Worm (Caenorhabditis elegans) whole organism, early embryonic: Measurements from ENCODE around the gene rpc-2.

Experiments used
- F13C5.2 ChIP-seq: sonication (generic microtip); optimal IDR thresholded peaks from 2 replicates; lab custom pipeline; 2017; ENCODE audit warnings: mild to moderate bottlenecking, missing genetic modification characterization, inconsistent platforms, missing compliant biosample characterization
- aly-1 ChIP-seq: sonication (generic microtip); optimal IDR thresholded peaks from 2 replicates; lab custom pipeline; 2016; ENCODE audit warnings: missing genetic modification characterization, missing compliant biosample characterization
- ama-1 ChIP-seq: fragments of 150-350 bp; optimal IDR thresholded peaks from 2 replicates; lab custom pipeline; 2014
- ceh-36 ChIP-seq: sonication (generic microtip); optimal IDR thresholded peaks from 2 replicates; lab custom pipeline; 2016; ENCODE audit warnings: missing genetic modification characterization, inconsistent platforms, missing compliant biosample characterization
- ets-7 ChIP-seq: sonication (generic microtip); optimal IDR thresholded peaks from 2 replicates; lab custom pipeline; 2016; ENCODE audit warnings: missing genotype, missing genetic modification characterization, missing compliant biosample characterization
- flt-1 ChIP-seq: fragments of 200-800 bp; sonication (Bioruptor generic); IDR thresholded peaks from 2 replicates; pipeline ENCODE4 v1.3.6; 2022; ENCODE audit warnings: missing genetic modification characterization, missing compliant biosample characterization
- hnd-1 ChIP-seq: sonication (generic microtip); optimal IDR thresholded peaks from 2 replicates; lab custom pipeline; 2016; ENCODE audit warnings: missing genetic modification characterization, missing compliant biosample characterization
- pes-1 ChIP-seq: fragments of 200-800 bp; sonication (Bioruptor generic); IDR thresholded peaks from 2 replicates; pipeline ENCODE4 v1.3.6; 2022; ENCODE audit warnings: missing genetic modification reagents, missing genetic modification characterization, missing compliant biosample characterization
- scrt-1 ChIP-seq: fragments of 200-800 bp; sonication (Bioruptor generic); IDR thresholded peaks from 2 replicates; pipeline ENCODE4 v1.3.6; 2022; ENCODE audit warnings: missing genetic modification characterization, missing compliant biosample characterization
- tbx-11 ChIP-seq: fragments of 200-800 bp; sonication (Bioruptor generic); IDR thresholded peaks from 2 replicates; pipeline ENCODE4 v1.3.6; 2022; ENCODE audit warnings: missing genetic modification characterization, missing compliant biosample characterization
- tra-4 ChIP-seq: sonication (generic microtip); optimal IDR thresholded peaks from 2 replicates; lab custom pipeline; 2017; ENCODE audit warnings: missing genetic modification characterization, missing compliant biosample characterization

DNA sequence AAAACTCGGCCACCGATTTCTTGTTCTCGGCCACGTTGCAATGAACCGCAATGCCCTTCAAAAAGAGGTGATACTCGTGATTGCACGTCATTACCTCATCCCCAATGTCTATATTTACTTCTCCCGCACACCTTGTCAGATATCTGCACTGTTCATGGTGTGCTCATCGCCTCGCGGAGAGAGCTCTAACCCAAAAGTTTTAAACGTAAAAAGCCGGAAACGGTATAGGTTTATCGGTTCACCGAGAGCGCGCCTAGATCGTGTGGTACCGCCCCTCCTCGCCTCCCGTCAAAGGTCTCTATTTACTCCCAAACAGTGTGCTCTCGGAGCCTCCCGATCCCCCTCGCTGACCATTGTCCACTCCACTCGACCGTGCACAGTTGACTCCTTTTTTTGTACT, 27.5 kb downstream of the rpc-2 start, which contains the start of gene F56D2.3:
- no peak for TF ChIP-seq F13C5.2 (tag; lab: Kevin White, UChicago)
- no peak for TF ChIP-seq ama-1 (lab: Kevin White, UChicago)
- TF ChIP-seq pes-1 = no peak
- TF ChIP-seq scrt-1 = no peak
- TF ChIP-seq hnd-1 = no peak
- TF ChIP-seq flt-1 (GFP tag; lab: Robert Waterston, UW) = no peak
- no peak for TF ChIP-seq aly-1 (tag; lab: Kevin White, UChicago)
- TF ChIP-seq tbx-11 (GFP tag; lab: Robert Waterston, UW) = no peak
- no peak for TF ChIP-seq ets-7 (tag; lab: Kevin White, UChicago)
- TF ChIP-seq ceh-36 = no peak
- no peak for TF ChIP-seq tra-4 (tag; lab: Kevin White, UChicago)
